Worm (Caenorhabditis elegans) whole organism, early embryonic: ENCODE measurements around the gene srsx-14.

Experiments used
- B0310.2 ChIP-seq: sonication (generic microtip); optimal IDR thresholded peaks from 2 replicates; lab custom pipeline; 2016; ENCODE audit warnings: mild to moderate bottlenecking, missing genetic modification characterization, missing compliant biosample characterization
- F13C5.2 ChIP-seq: sonication (generic microtip); optimal IDR thresholded peaks from 2 replicates; lab custom pipeline; 2017; ENCODE audit warnings: mild to moderate bottlenecking, missing genetic modification characterization, inconsistent platforms, missing compliant biosample characterization
- aly-1 ChIP-seq: sonication (generic microtip); optimal IDR thresholded peaks from 2 replicates; lab custom pipeline; 2016; ENCODE audit warnings: missing genetic modification characterization, missing compliant biosample characterization
- ama-1 ChIP-seq: fragments of 150-350 bp; optimal IDR thresholded peaks from 2 replicates; lab custom pipeline; 2014
- ceh-13 ChIP-seq: fragments of 200-800 bp; sonication (Bioruptor generic); optimal IDR thresholded peaks from 2 replicates; lab custom pipeline; 2018; ENCODE audit warnings: mild to moderate bottlenecking, missing genetic modification characterization, missing compliant biosample characterization
- ceh-36 ChIP-seq: sonication (generic microtip); optimal IDR thresholded peaks from 2 replicates; lab custom pipeline; 2016; ENCODE audit warnings: missing genetic modification characterization, inconsistent platforms, missing compliant biosample characterization
- ets-7 ChIP-seq: sonication (generic microtip); optimal IDR thresholded peaks from 2 replicates; lab custom pipeline; 2016; ENCODE audit warnings: missing genotype, missing genetic modification characterization, missing compliant biosample characterization
- flt-1 ChIP-seq: fragments of 200-800 bp; sonication (Bioruptor generic); IDR thresholded peaks from 2 replicates; pipeline ENCODE4 v1.3.6; 2022; ENCODE audit warnings: missing genetic modification characterization, missing compliant biosample characterization
- hmbx-1 ChIP-seq: sonication (generic microtip); optimal IDR thresholded peaks from 2 replicates; lab custom pipeline; 2016; ENCODE audit warnings: mild to moderate bottlenecking, missing genetic modification characterization, missing compliant biosample characterization
- hmg-4 ChIP-seq: fragments of 200-800 bp; sonication (Bioruptor generic); optimal IDR thresholded peaks from 2 replicates; lab custom pipeline; 2018; ENCODE audit warnings: mild to moderate bottlenecking, missing genetic modification characterization, missing compliant biosample characterization
- hnd-1 ChIP-seq: sonication (generic microtip); optimal IDR thresholded peaks from 2 replicates; lab custom pipeline; 2016; ENCODE audit warnings: missing genetic modification characterization, missing compliant biosample characterization
- pes-1 ChIP-seq: fragments of 200-800 bp; sonication (Bioruptor generic); IDR thresholded peaks from 2 replicates; pipeline ENCODE4 v1.3.6; 2022; ENCODE audit warnings: missing genetic modification reagents, missing genetic modification characterization, missing compliant biosample characterization
- scrt-1 ChIP-seq: fragments of 200-800 bp; sonication (Bioruptor generic); IDR thresholded peaks from 2 replicates; pipeline ENCODE4 v1.3.6; 2022; ENCODE audit warnings: missing genetic modification characterization, missing compliant biosample characterization
- sea-1 ChIP-seq: fragments of 200-800 bp; sonication (Bioruptor generic); conservative IDR thresholded peaks from 2 replicates; pipeline ENCODE4 v1.3.6; 2022; ENCODE audit warnings: missing genetic modification characterization, missing compliant biosample characterization
- tbx-11 ChIP-seq: fragments of 200-800 bp; sonication (Bioruptor generic); IDR thresholded peaks from 2 replicates; pipeline ENCODE4 v1.3.6; 2022; ENCODE audit warnings: missing genetic modification characterization, missing compliant biosample characterization
- tbx-37 ChIP-seq: fragments of 200-800 bp; sonication (Bioruptor generic); conservative IDR thresholded peaks from 2 replicates; pipeline ENCODE4 v1.3.6; 2022; ENCODE audit warnings: missing genetic modification reagents, missing genetic modification characterization, missing compliant biosample characterization
- tra-4 ChIP-seq: sonication (generic microtip); optimal IDR thresholded peaks from 2 replicates; lab custom pipeline; 2017; ENCODE audit warnings: missing genetic modification characterization, missing compliant biosample characterization

srsx-14 gene

ce11 chrIV:5583184-5583583, 43.8 kb downstream of the srsx-14 start:
- no peak for TF ChIP-seq B0310.2 (tag; lab: Kevin White, UChicago)
- TF ChIP-seq hmg-4 (GFP tag; lab: Kevin White, UChicago) = no peak
- TF ChIP-seq ceh-13 (GFP tag; lab: Kevin White, UChicago) = no peak
- no peak for TF ChIP-seq tra-4 (tag; lab: Kevin White, UChicago)
- TF ChIP-seq flt-1 (GFP tag; lab: Robert Waterston, UW) = no peak
- TF ChIP-seq tbx-37 = no peak
- TF ChIP-seq sea-1 (GFP tag; lab: Robert Waterston, UW) = no peak
- no peak for TF ChIP-seq ama-1 (lab: Kevin White, UChicago)
- TF ChIP-seq F13C5.2 (tag; lab: Kevin White, UChicago) = no peak
- no peak for TF ChIP-seq ceh-36 (tag; lab: Kevin White, UChicago)
- no peak for TF ChIP-seq tbx-11 (GFP tag; lab: Robert Waterston, UW)
- TF ChIP-seq ets-7 (tag; lab: Kevin White, UChicago) = no peak
- TF ChIP-seq pes-1 (GFP tag; lab: Robert Waterston, UW) = no peak
- no peak for TF ChIP-seq aly-1 (tag; lab: Kevin White, UChicago)
- TF ChIP-seq hnd-1 (tag; lab: Kevin White, UChicago) = no peak
- no peak for TF ChIP-seq scrt-1
- no peak for TF ChIP-seq hmbx-1 (tag; lab: Kevin White, UChicago)

ce11 chrIV:5582760-5583159, 44.2 kb downstream of the srsx-14 start:
- TF ChIP-seq ets-7 (tag; lab: Kevin White, UChicago) = no peak
- no peak for TF ChIP-seq hnd-1 (tag; lab: Kevin White, UChicago)
- TF ChIP-seq pes-1 (GFP tag; lab: Robert Waterston, UW) = no peak
- no peak for TF ChIP-seq tra-4 (tag; lab: Kevin White, UChicago)
- no peak for TF ChIP-seq sea-1 (GFP tag; lab: Robert Waterston, UW)
- TF ChIP-seq tbx-37 = no peak
- TF ChIP-seq tbx-11 (GFP tag; lab: Robert Waterston, UW) = no peak
- no peak for TF ChIP-seq hmg-4 (GFP tag; lab: Kevin White, UChicago)
- no peak for TF ChIP-seq B0310.2 (tag; lab: Kevin White, UChicago)
- TF ChIP-seq scrt-1 = no peak
- TF ChIP-seq hmbx-1 (tag; lab: Kevin White, UChicago) = no peak
- no peak for TF ChIP-seq ceh-36 (tag; lab: Kevin White, UChicago)
- no peak for TF ChIP-seq flt-1 (GFP tag; lab: Robert Waterston, UW)
- no peak for TF ChIP-seq ceh-13 (GFP tag; lab: Kevin White, UChicago)

DNA sequence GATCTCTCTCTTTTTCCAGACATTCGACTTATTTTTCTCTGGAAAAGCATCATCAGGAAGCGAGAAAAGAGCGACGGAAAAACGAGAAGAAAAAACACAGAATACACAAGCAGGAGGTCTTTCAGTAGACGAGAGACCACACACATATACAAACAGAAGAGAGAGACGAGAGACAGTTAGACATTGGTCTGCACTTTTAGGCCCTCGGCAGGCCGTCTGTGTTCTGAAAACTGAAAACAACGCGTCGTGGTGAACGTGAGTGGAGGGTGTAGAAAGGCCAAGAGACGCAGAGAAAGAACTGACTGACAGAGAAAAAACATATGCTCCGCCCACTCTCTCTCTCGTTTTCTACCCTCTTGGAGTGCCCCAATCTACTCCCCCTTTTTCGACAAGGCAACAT, 44.7 kb downstream of the srsx-14 start:
- TF ChIP-seq tbx-11 (GFP tag; lab: Robert Waterston, UW) = no peak
- TF ChIP-seq F13C5.2 (tag; lab: Kevin White, UChicago) = no peak
- TF ChIP-seq tbx-37 = no peak
- TF ChIP-seq ceh-13 (GFP tag; lab: Kevin White, UChicago) = no peak
- TF ChIP-seq hmbx-1 (tag; lab: Kevin White, UChicago) = no peak
- TF ChIP-seq ets-7 (tag; lab: Kevin White, UChicago) = no peak
- TF ChIP-seq tra-4 (tag; lab: Kevin White, UChicago) = no peak
- no peak for TF ChIP-seq pes-1 (GFP tag; lab: Robert Waterston, UW)
- TF ChIP-seq flt-1 (GFP tag; lab: Robert Waterston, UW) = no peak
- no peak for TF ChIP-seq ama-1 (lab: Kevin White, UChicago)
- TF ChIP-seq aly-1 (tag; lab: Kevin White, UChicago) = no peak
- no peak for TF ChIP-seq hnd-1 (tag; lab: Kevin White, UChicago)

ce11 chrIV:5580588-5581308, 46.2 kb downstream of the srsx-14 start:
- TF ChIP-seq flt-1 (GFP tag; lab: Robert Waterston, UW) (no peak), aly-1 (tag; lab: Kevin White, UChicago) (no peak), ceh-36 (tag; lab: Kevin White, UChicago) (no peak), hnd-1 (tag; lab: Kevin White, UChicago) (no peak), ceh-13 (GFP tag; lab: Kevin White, UChicago) (no peak), hmbx-1 (tag; lab: Kevin White, UChicago) (no peak), tra-4 (tag; lab: Kevin White, UChicago) (no peak), B0310.2 (tag; lab: Kevin White, UChicago) (no peak), sea-1 (GFP tag; lab: Robert Waterston, UW) (no peak), ama-1 (lab: Kevin White, UChicago) (no peak), tbx-37 (no peak), F13C5.2 (tag; lab: Kevin White, UChicago) (no peak), pes-1 (GFP tag; lab: Robert Waterston, UW) (no peak)
